Worm (Caenorhabditis elegans) whole organism, L4/young adult: Measurements from ENCODE around the gene cul-3.

Experiments used
- W03F9.2 ChIP-seq: fragments of 150-350 bp; optimal IDR thresholded peaks from 2 replicates; lab custom pipeline; 2014; ENCODE audit warnings: missing biosample characterization, missing genetic modification characterization
- dao-5 ChIP-seq: sonication (generic microtip); optimal IDR thresholded peaks from 2 replicates; lab custom pipeline; 2016; ENCODE audit warnings: missing genotype, missing genetic modification characterization, moderate library complexity, missing compliant biosample characterization

ce11 chrV:166687-167086, 10.5 kb upstream of the cul-3 start, which contains the start of gene Y108G3AL.2:
- no peak for TF ChIP-seq dao-5 (tag; lab: Kevin White, UChicago)
- no peak for TF ChIP-seq W03F9.2 (tag; lab: Kevin White, UChicago)
